Fruit fly (Drosophila melanogaster) whole organism, prepupa: ENCODE results near the gene ND-MNLL.

Experiments
- CG3919 ChIP-seq: fragments of 200-800 bp; sonication (Bioruptor generic); optimal IDR thresholded peaks from 3 replicates; lab custom pipeline; 2016; ENCODE audit warnings: missing biosample characterization, missing genetic modification characterization
- Hr39 ChIP-seq: fragments of 200-800 bp; sonication (Bioruptor generic); optimal IDR thresholded peaks from 2 replicates; lab custom pipeline; 2016; ENCODE audit warnings: missing biosample characterization, missing genetic modification characterization
- Sox15 ChIP-seq: fragments of 200-800 bp; sonication (Bioruptor generic); optimal IDR thresholded peaks from 3 replicates; lab custom pipeline; 2016; ENCODE audit warnings: missing biosample characterization, missing genetic modification characterization

DNA sequence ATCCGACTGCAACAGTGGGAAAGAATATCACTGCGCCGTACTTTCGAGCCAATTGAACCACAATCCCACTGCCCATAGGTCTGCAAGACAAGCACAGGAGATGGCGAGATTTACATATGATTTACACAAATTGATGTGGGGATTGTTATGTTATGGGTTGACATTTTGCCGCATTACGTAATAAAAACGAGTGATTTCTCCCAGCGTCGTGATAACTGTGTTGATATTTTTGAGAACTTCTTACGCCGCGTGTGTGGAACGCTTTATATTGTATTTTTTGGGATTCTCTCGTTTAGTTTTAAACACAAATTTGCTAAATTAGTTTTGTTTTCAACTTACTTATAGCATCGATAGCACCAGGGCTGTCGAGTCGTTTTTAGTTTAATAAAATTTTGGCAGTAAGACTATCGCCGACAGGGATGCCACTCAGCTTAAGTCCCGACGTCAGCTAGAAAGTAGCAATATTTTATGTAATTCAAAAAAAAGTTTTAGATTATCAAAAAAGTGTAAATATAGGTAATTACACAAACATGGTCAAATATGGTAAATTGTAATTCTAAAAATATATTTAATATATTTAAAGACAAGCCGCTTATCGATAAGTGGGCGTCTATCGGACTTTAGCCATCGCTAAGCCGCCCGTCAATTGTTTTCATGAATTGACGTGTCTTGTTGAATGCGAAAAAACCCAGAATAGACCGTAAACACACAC, at the start of gene ND-MNLL, which contains the start of the genes CG45089 and p115:
- TF ChIP-seq CG3919 (peak; percentile 59), Sox15 (GFP tag; lab: Kevin White, UChicago) (no peak), Hr39 (GFP tag; lab: Kevin White, UChicago) (peak; percentile 48)
